Fruit fly (Drosophila melanogaster) S2 (cell line): ENCODE measurements around the gene CG6933.

Experiments
- CG8478 ChIP-seq: fragments of >200 bp; optimal IDR thresholded peaks from 2 replicates; lab custom pipeline; 2018
- CTCF ChIP-seq, 2 experiments: fragments of >200 bp; optimal IDR thresholded peaks; 2 replicates each; lab custom pipeline; 2018

DNA sequence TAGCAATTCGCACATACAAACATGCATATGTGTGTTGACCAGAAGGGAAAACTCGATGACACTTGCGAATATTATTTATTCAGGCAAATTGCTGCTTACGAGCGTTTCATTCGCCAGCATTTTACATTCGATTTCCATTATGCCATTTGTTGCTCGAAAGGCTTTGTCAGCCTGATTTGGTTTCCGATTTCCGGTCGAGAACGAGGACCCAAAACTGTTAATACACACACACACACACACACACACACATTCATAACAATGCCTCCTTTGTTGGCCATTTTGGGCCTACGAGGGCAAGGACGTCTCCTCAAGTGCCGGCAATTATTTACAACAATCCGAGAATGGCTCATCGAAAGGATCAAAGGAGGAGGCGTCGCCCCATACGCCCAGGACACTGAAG lies 42.5 kb downstream of the CG6933 start:
- no peak for TF ChIP-seq CG8478 (lab: Kevin White, UChicago)
- no peak for TF ChIP-seq CTCF (optimal IDR thresholded peaks at IDR 0.05; lab: Kevin White, UChicago)
